Fruit fly (Drosophila melanogaster) whole organism, pupa: ENCODE data around the gene Tet.

Experiments
- CG10348 ChIP-seq: fragments of 200-800 bp; sonication (Bioruptor generic); IDR thresholded peaks from 2 replicates; pipeline ENCODE4 v1.3.6; 2022; ENCODE audit warnings: missing biosample characterization, missing genetic modification characterization
- CG12605 ChIP-seq: fragments of 200-800 bp; sonication (Bioruptor generic); IDR thresholded peaks from 2 replicates; pipeline ENCODE4 v1.3.6; 2022; ENCODE audit warnings: missing biosample characterization, missing genetic modification characterization
- CG14655 ChIP-seq: fragments of 200-800 bp; sonication (Bioruptor generic); optimal IDR thresholded peaks from 3 replicates; lab custom pipeline; 2017; ENCODE audit warnings: mild to moderate bottlenecking, missing biosample characterization, missing genetic modification reagents, missing genetic modification characterization
- CG15710 ChIP-seq: fragments of 200-800 bp; sonication (Bioruptor generic); optimal IDR thresholded peaks from 2 replicates; lab custom pipeline; 2018; ENCODE audit warnings: missing biosample characterization, mild to moderate bottlenecking, missing genetic modification characterization, moderate library complexity
- CG17806 ChIP-seq: fragments of 200-800 bp; sonication (Bioruptor generic); optimal IDR thresholded peaks from 2 replicates; lab custom pipeline; 2018; ENCODE audit warnings: missing biosample characterization, mild to moderate bottlenecking, missing genetic modification characterization, moderate library complexity
- CG32121 ChIP-seq: fragments of 200-800 bp; sonication (Bioruptor generic); IDR thresholded peaks from 2 replicates; pipeline ENCODE4 v1.3.6; 2022; ENCODE audit warnings: missing biosample characterization, missing genetic modification characterization
- CG34367 ChIP-seq: fragments of 200-800 bp; sonication (Bioruptor generic); optimal IDR thresholded peaks from 2 replicates; lab custom pipeline; 2018; ENCODE audit warnings: missing biosample characterization, mild to moderate bottlenecking, missing genetic modification characterization
- CG4496 ChIP-seq: fragments of 200-800 bp; sonication (Bioruptor generic); IDR thresholded peaks from 3 replicates; pipeline ENCODE4 v1.3.6; 2022; ENCODE audit warnings: missing biosample characterization, missing genetic modification characterization
- CG8159 ChIP-seq: fragments of 200-800 bp; sonication (Bioruptor generic); optimal IDR thresholded peaks from 3 replicates; lab custom pipeline; 2018; ENCODE audit warnings: missing biosample characterization, mild to moderate bottlenecking, missing genetic modification characterization, moderate library complexity
- CG8301 ChIP-seq: fragments of 200-800 bp; sonication (Bioruptor generic); optimal IDR thresholded peaks from 2 replicates; lab custom pipeline; 2018; ENCODE audit warnings: missing biosample characterization, mild to moderate bottlenecking, missing genetic modification characterization
- CG9948 ChIP-seq: fragments of 200-800 bp; sonication (Bioruptor generic); optimal IDR thresholded peaks from 2 replicates; lab custom pipeline; 2018; ENCODE audit warnings: missing biosample characterization, mild to moderate bottlenecking, missing genetic modification characterization, moderate library complexity
- EcR ChIP-seq: fragments of 200-800 bp; sonication (Bioruptor generic); optimal IDR thresholded peaks from 3 replicates; lab custom pipeline; 2019; ENCODE audit warnings: missing biosample characterization, missing genetic modification characterization, mild to moderate bottlenecking, moderate library complexity, missing genetic modification reagents
- Ets98B ChIP-seq: fragments of 200-800 bp; sonication (Bioruptor generic); IDR thresholded peaks from 2 replicates; pipeline ENCODE4 v1.3.6; 2022; ENCODE audit warnings: missing biosample characterization, missing genetic modification characterization
- Pif1A ChIP-seq: fragments of 200-800 bp; sonication (Bioruptor generic); optimal IDR thresholded peaks from 3 replicates; lab custom pipeline; 2016; ENCODE audit warnings: missing biosample characterization, missing genetic modification characterization
- Pif1B ChIP-seq: fragments of 200-800 bp; sonication (Bioruptor generic); optimal IDR thresholded peaks from 3 replicates; lab custom pipeline; 2016; ENCODE audit warnings: missing biosample characterization, missing genetic modification characterization
- Snoo ChIP-seq: fragments of 200-800 bp; sonication (Bioruptor generic); optimal IDR thresholded peaks from 3 replicates; lab custom pipeline; 2017; ENCODE audit warnings: missing biosample characterization, mild to moderate bottlenecking, missing genetic modification characterization, inconsistent platforms
- fd96Ca ChIP-seq: fragments of 200-800 bp; sonication (Bioruptor generic); IDR thresholded peaks from 3 replicates; pipeline ENCODE4 v1.3.6; 2022; ENCODE audit warnings: missing biosample characterization, missing genetic modification characterization
- gl ChIP-seq: fragments of 200-800 bp; sonication (Bioruptor generic); optimal IDR thresholded peaks from 2 replicates; lab custom pipeline; 2018; ENCODE audit warnings: missing biosample characterization, mild to moderate bottlenecking, missing genetic modification characterization
- rn ChIP-seq: fragments of 200-800 bp; sonication (Bioruptor generic); IDR thresholded peaks from 2 replicates; pipeline ENCODE4 v1.3.6; 2022; ENCODE audit warnings: missing biosample characterization, missing genetic modification characterization

The Tet gene

dm6 chr3L:2748359-2748758 is 130.6 kb downstream of the Tet start:
- no peak for TF ChIP-seq CG12605
- TF ChIP-seq CG8159 (tag; lab: Kevin White, UChicago): no peak
- no peak for TF ChIP-seq CG10348 (GFP tag; lab: Robert Waterston, UW)
- TF ChIP-seq EcR (GFP tag; lab: Kevin White, UChicago): no peak
- no peak for TF ChIP-seq CG14655 (GFP tag; lab: Kevin White, UChicago)
- TF ChIP-seq CG15710 (tag; lab: Kevin White, UChicago): no peak
- no peak for TF ChIP-seq CG8301 (tag; lab: Kevin White, UChicago)

DNA sequence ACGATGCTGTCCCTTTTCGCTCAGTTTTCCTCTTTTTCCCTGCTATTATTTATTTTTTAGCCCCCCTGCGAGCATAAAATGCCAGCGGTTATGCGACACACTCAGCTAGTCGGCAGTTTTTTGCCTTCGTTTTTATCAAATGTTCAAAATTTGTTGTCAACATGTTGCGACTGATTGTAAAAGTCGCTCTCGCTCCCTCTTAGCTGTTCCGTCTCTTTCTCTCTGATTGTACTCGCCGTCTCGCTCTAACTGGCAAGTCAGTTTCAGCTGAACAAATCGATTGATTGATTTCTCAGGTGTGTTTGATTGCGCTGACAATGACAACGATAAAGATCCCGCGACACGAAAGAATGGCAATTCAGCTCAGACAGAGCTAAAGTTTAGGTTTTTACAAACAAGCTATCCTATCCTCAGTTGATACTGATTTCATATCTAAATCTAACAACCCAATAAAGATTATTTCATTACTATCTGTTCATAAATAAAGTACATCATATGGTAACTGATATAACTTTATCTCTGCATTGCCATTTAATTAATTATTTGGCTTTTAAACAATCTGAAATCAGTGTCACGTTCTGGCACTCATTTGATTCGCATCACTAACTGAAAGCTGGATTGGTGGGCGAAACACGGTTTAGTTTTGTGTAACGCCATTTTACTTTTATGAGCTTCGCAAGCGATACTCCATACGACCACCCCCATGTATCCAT is 133.1 kb downstream of the Tet start:
- TF ChIP-seq gl (tag; lab: Kevin White, UChicago): no peak
- TF ChIP-seq CG12605: no peak
- TF ChIP-seq CG10348 (GFP tag; lab: Robert Waterston, UW): no peak
- TF ChIP-seq Pif1B (GFP tag; lab: Kevin White, UChicago): no peak
- no peak for TF ChIP-seq CG32121 (GFP tag; lab: Robert Waterston, UW)
- no peak for TF ChIP-seq CG17806 (tag; lab: Kevin White, UChicago)
- TF ChIP-seq CG8159 (tag; lab: Kevin White, UChicago): no peak
- TF ChIP-seq CG9948 (tag; lab: Kevin White, UChicago): no peak
- TF ChIP-seq CG14655 (GFP tag; lab: Kevin White, UChicago): no peak
- TF ChIP-seq Ets98B (GFP tag; lab: Robert Waterston, UW): no peak
- no peak for TF ChIP-seq fd96Ca (GFP tag; lab: Robert Waterston, UW)
- TF ChIP-seq rn (GFP tag; lab: Robert Waterston, UW): no peak
- TF ChIP-seq Pif1A (GFP tag; lab: Kevin White, UChicago): no peak
- TF ChIP-seq Snoo: no peak
- no peak for TF ChIP-seq CG34367 (tag; lab: Kevin White, UChicago)

DNA sequence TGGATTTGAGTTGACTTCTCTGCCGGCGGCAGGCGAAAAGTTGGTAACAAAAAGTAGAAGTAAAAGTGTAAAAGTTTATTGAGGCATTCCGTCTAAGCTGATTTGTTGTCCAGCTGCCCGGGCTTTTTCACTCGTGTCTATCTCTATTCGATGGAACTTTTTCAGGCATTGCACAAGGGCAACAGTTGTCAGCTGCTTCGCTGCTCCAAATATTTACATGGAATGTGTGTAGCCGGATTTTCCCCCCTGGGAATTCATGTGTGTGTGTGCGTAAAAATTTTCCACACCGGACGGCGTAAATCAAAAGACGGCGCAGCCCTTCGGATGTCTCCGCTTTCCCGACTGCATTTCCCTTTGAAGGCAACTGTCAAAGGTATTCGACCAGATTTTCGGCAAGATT is 134.0 kb downstream of the Tet start:
- TF ChIP-seq CG14655 (GFP tag; lab: Kevin White, UChicago) (no peak), CG34367 (tag; lab: Kevin White, UChicago) (no peak), CG9948 (tag; lab: Kevin White, UChicago) (no peak), CG17806 (tag; lab: Kevin White, UChicago) (no peak), CG12605 (no peak)
- TF ChIP-seq, all 21 proteins: peak for 0

DNA sequence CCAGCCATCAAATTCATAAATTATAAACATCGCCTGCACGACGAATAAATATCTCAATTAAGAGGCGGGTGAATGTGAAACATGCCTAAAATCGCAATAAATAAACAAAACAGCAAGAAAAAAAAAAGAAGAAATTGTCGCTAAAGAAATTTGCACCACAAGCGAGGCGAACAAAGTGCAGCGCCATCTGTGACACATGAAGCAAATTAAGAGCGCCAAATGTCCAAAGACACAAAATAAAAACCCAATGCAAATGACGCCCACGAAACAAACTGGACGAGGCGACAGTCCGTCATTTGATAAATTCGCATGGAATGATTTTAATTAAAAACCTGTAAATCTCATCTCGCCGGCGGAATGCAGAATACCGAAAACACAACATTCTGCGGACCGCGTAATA is 135.2 kb downstream of the Tet start:
- TF ChIP-seq Ets98B (GFP tag; lab: Robert Waterston, UW) (no peak), CG12605 (no peak), CG8159 (tag; lab: Kevin White, UChicago) (no peak), CG9948 (tag; lab: Kevin White, UChicago) (no peak)

dm6 chr3L:2739450-2739849 is 139.5 kb downstream of the Tet start, which contains the start of gene Acp62F:
Gene Acp62F, plus strand, starts transcription at chr3L:2739750.
- TF ChIP-seq CG17806 (tag; lab: Kevin White, UChicago) (no peak), CG14655 (GFP tag; lab: Kevin White, UChicago) (no peak), fd96Ca (GFP tag; lab: Robert Waterston, UW) (no peak), EcR (GFP tag; lab: Kevin White, UChicago) (no peak), CG8159 (tag; lab: Kevin White, UChicago) (no peak), CG10348 (GFP tag; lab: Robert Waterston, UW) (no peak), CG15710 (tag; lab: Kevin White, UChicago) (no peak), Snoo (no peak), rn (GFP tag; lab: Robert Waterston, UW) (no peak), CG9948 (tag; lab: Kevin White, UChicago) (no peak), CG4496 (GFP tag; lab: Robert Waterston, UW) (no peak), CG12605 (no peak), gl (tag; lab: Kevin White, UChicago) (no peak)
